Fruit fly (Drosophila melanogaster): ENCODE measurements around the gene wcy.

- TF ChIP-seq psq (optimal IDR thresholded peaks at IDR 0.05) (no peak), h (optimal IDR thresholded peaks at IDR 0.05) (no peak), Myc (optimal IDR thresholded peaks at IDR 0.05) (no peak), Sin3A (optimal IDR thresholded peaks at IDR 0.05) (no peak), ttk (optimal IDR thresholded peaks at IDR 0.05) (no peak), insv (optimal IDR thresholded peaks at IDR 0.05) (no peak)
These were observed 43.9 kb upstream of the wcy start for dm6 chrX:17121600-17121999.

Data from Kc167 (cell line).